Fruit fly (Drosophila melanogaster) whole organism, wandering third instar larva: ENCODE results near the gene gish.

ENCODE experiments used
- Abd-B ChIP-seq: fragments of >200 bp; optimal IDR thresholded peaks from 2 replicates; lab custom pipeline; 2017; ENCODE audit warnings: missing biosample characterization, missing genetic modification characterization
- CG9705 ChIP-seq: fragments of 200-800 bp; sonication (Bioruptor generic); optimal IDR thresholded peaks from 2 replicates; lab custom pipeline; 2018; ENCODE audit warnings: missing biosample characterization, mild to moderate bottlenecking, missing genetic modification characterization
- Dfd ChIP-seq: fragments of >200 bp; optimal IDR thresholded peaks from 2 replicates; lab custom pipeline; 2017; ENCODE audit warnings: missing biosample characterization, missing genetic modification characterization
- Dif ChIP-seq: fragments of 200-275, 200-300 bp; sonication (Bioruptor generic); optimal IDR thresholded peaks from 2 replicates; lab custom pipeline; 2018; ENCODE audit warnings: missing biosample characterization, missing genetic modification characterization; ENCODE audit not compliant: partially characterized antibody
- HLH106 ChIP-seq: fragments of 200-800 bp; optimal IDR thresholded peaks from 3 replicates; lab custom pipeline; 2019; ENCODE audit warnings: missing biosample characterization, mild to moderate bottlenecking, missing genetic modification characterization, moderate library complexity
- Hr78 ChIP-seq: fragments of >200 bp; optimal IDR thresholded peaks from 2 replicates; lab custom pipeline; 2017; ENCODE audit warnings: missing biosample characterization, missing genetic modification characterization
- Mio ChIP-seq: sonication (Bioruptor generic); optimal IDR thresholded peaks from 2 replicates; lab custom pipeline; 2016; ENCODE audit warnings: missing biosample characterization, missing genetic modification characterization
- Rel ChIP-seq, 2 experiments: fragments of 200-800 bp; sonication (Bioruptor generic) in 1 of 2; optimal IDR thresholded peaks; 2 replicates in 1 of 2; 3 replicates in 1 of 2; lab custom pipeline; 2016 to 2019; ENCODE audit warnings: mild to moderate bottlenecking in 2 of 2, missing biosample characterization in 2 of 2, missing genetic modification characterization in 2 of 2, moderate library complexity in 1 of 2
- dmrt93B ChIP-seq: fragments of 200-800 bp; sonication (Bioruptor generic); optimal IDR thresholded peaks from 2 replicates; lab custom pipeline; 2018; ENCODE audit warnings: missing biosample characterization, mild to moderate bottlenecking, missing genetic modification characterization
- dsf ChIP-seq: sonication (Bioruptor generic); optimal IDR thresholded peaks from 2 replicates; lab custom pipeline; 2016; ENCODE audit warnings: missing biosample characterization, missing genetic modification characterization, borderline replicate concordance
- fru ChIP-seq: fragments of 200-800 bp; sonication (Bioruptor generic); optimal IDR thresholded peaks from 3 replicates; lab custom pipeline; 2016; ENCODE audit warnings: missing biosample characterization, mild to moderate bottlenecking, missing genetic modification characterization
- h ChIP-seq: fragments of 200-800 bp; sonication (Bioruptor generic); optimal IDR thresholded peaks from 3 replicates; lab custom pipeline; 2016; ENCODE audit warnings: missing biosample characterization, mild to moderate bottlenecking, missing genetic modification characterization
- pan ChIP-seq: fragments of >200 bp; optimal IDR thresholded peaks from 2 replicates; lab custom pipeline; 2017
- psq ChIP-seq: fragments of 200-800 bp; sonication (Bioruptor generic); optimal IDR thresholded peaks from 3 replicates; lab custom pipeline; 2017; ENCODE audit warnings: missing biosample characterization, mild to moderate bottlenecking, missing genetic modification characterization, moderate library complexity

DNA sequence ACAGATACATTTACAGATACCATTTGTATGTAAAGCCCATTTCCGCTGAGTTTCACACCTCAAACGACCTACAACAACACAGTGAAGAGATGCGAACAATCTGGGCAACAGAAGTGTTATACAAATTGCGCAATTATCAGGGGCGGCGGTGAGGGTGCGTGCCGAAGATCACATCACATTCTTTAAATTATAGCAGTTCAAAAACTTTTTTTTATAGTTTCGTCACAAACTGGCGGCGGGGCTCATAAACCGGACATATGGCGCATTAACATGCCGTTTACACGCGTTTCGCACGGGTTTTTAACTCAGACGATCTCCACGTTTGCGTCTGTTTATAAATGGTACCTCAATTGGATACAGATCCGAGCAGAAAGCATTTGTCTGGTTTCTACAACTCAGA is 80.9 kb downstream of the gish start:
- TF ChIP-seq Abd-B (GFP tag; lab: Kevin White, UChicago) (no peak), Mio (GFP tag; lab: Kevin White, UChicago) (no peak), pan (no peak), Hr78 (GFP tag; lab: Kevin White, UChicago) (no peak), Dfd (GFP tag; lab: Kevin White, UChicago) (no peak), fru (GFP tag; lab: Kevin White, UChicago) (no peak), dmrt93B (GFP tag; lab: Kevin White, UChicago) (no peak), psq (no peak), CG9705 (GFP tag; lab: Kevin White, UChicago) (no peak), Dif (GFP tag; lab: Kevin White, UChicago) (no peak), Rel (GFP tag; optimal IDR thresholded peaks at IDR 0.05; lab: Kevin White, UChicago) (no peak), Rel (tag; optimal IDR thresholded peaks at IDR 0.05; lab: Kevin White, UChicago) (no peak), dsf (no peak), HLH106 (tag; lab: Kevin White, UChicago) (no peak), h (GFP tag; lab: Kevin White, UChicago) (no peak)
